Worm (Caenorhabditis elegans) whole organism, L2 larva: Measurements from ENCODE around the gene tbx-2.

ENCODE experiments used
- lin-13 ChIP-seq: fragments of 150-350 bp; optimal IDR thresholded peaks from 2 replicates; lab custom pipeline; 2014; ENCODE audit warnings: missing biosample characterization, missing genetic modification reagents, missing genetic modification characterization
- lsy-2 ChIP-seq, 2 experiments: fragments of 150-350 bp in 1 of 2; sonication (generic microtip) in 1 of 2; optimal IDR thresholded peaks; 2 replicates each; lab custom pipeline; 2014 to 2017; ENCODE audit warnings: missing biosample characterization in 2 of 2, missing genetic modification characterization in 2 of 2
- mdl-1 ChIP-seq, 2 experiments: fragments of 150-350 bp in 1 of 2; sonication (generic microtip) in 1 of 2; optimal IDR thresholded peaks; 2 replicates each; lab custom pipeline; 2017; ENCODE audit warnings: missing biosample characterization in 2 of 2, missing genetic modification characterization in 2 of 2
- nhr-12 ChIP-seq: fragments of 150-350 bp; optimal IDR thresholded peaks from 2 replicates; lab custom pipeline; 2014; ENCODE audit warnings: missing biosample characterization, missing genetic modification characterization
- skn-1 ChIP-seq: sonication (generic microtip); optimal IDR thresholded peaks from 2 replicates; lab custom pipeline; 2017; ENCODE audit warnings: missing biosample characterization, missing genetic modification characterization
- unc-39 ChIP-seq: fragments of 150-350 bp; optimal IDR thresholded peaks from 2 replicates; lab custom pipeline; 2014; ENCODE audit warnings: missing biosample characterization, missing genetic modification characterization
- unc-55 ChIP-seq: fragments of 150-350 bp; sonication (generic microtip); optimal IDR thresholded peaks from 3 replicates; lab custom pipeline; 2014; ENCODE audit warnings: missing biosample characterization, missing genetic modification reagents, missing genetic modification characterization
- unc-62 ChIP-seq: fragments of 150-350 bp; optimal IDR thresholded peaks from 2 replicates; lab custom pipeline; 2014; ENCODE audit warnings: missing biosample characterization, missing genetic modification reagents, missing genetic modification characterization
- ztf-4 ChIP-seq: fragments of 150-350 bp; optimal IDR thresholded peaks from 2 replicates; lab custom pipeline; 2014; ENCODE audit warnings: missing biosample characterization, missing genetic modification characterization

- no peak for TF ChIP-seq nhr-12 (tag; lab: Kevin White, UChicago)
- no peak for TF ChIP-seq lsy-2 (tag; optimal IDR thresholded peaks at IDR 0.05; lab: Kevin White, UChicago)
- TF ChIP-seq unc-39 (tag; lab: Kevin White, UChicago): no peak
- no peak for TF ChIP-seq skn-1
- TF ChIP-seq unc-62 (GFP tag; lab: Kevin White, UChicago): no peak
- TF ChIP-seq lin-13: no peak
- no peak for TF ChIP-seq unc-55 (GFP tag; lab: Kevin White, UChicago)
- TF ChIP-seq ztf-4 (tag; lab: Kevin White, UChicago): no peak
- no peak for TF ChIP-seq mdl-1 (tag; optimal IDR thresholded peaks at IDR 0.05; lab: Kevin White, UChicago)
Measured at ce11 chrIII:5092345-5092744, 43.8 kb downstream of the tbx-2 start.
